Fruit fly (Drosophila melanogaster): ENCODE results near the gene QIL1.

- no peak for TF ChIP-seq Dll (optimal IDR thresholded peaks at IDR 0.05)
- TF ChIP-seq usp (GFP tag; optimal IDR thresholded peaks at IDR 0.05): no peak
- TF ChIP-seq pan (optimal IDR thresholded peaks at IDR 0.05): no peak
- TF ChIP-seq EcR (GFP tag; optimal IDR thresholded peaks at IDR 0.05): no peak
- TF ChIP-seq CG8478 (optimal IDR thresholded peaks at IDR 0.05): no peak
Measured at dm6 chr3L:17430957-17431585, 34.7 kb upstream of the QIL1 start.

Measured in whole organism.